Fruit fly (Drosophila melanogaster) whole organism, embryonic: ENCODE measurements around the gene dod.

Experiments
- Abd-B ChIP-seq: fragments of 200-800 bp; sonication (Bioruptor generic); optimal IDR thresholded peaks from 2 replicates; lab custom pipeline; 2018; ENCODE audit warnings: missing biosample characterization, mild to moderate bottlenecking, missing genetic modification characterization, moderate library complexity
- Aef1 ChIP-seq: fragments of 200-800 bp; sonication (Bioruptor generic); IDR thresholded peaks from 3 replicates; pipeline ENCODE4 v1.3.6; 2022; ENCODE audit warnings: missing biosample characterization, missing genetic modification characterization
- Atf3 ChIP-seq: fragments of 200-800 bp; sonication (Bioruptor generic); optimal IDR thresholded peaks from 3 replicates; lab custom pipeline; 2016; ENCODE audit warnings: missing biosample characterization, missing genetic modification characterization
- Atf6 ChIP-seq: fragments of 200-800 bp; sonication (Bioruptor generic); IDR thresholded peaks from 2 replicates; pipeline ENCODE4 v1.3.6; 2022; ENCODE audit warnings: missing biosample characterization, missing genetic modification characterization
- Awh ChIP-seq: fragments of 200-800 bp; sonication (Bioruptor generic); IDR thresholded peaks from 2 replicates; pipeline ENCODE4, ENCODE4 v1.3.6; 2022; ENCODE audit warnings: missing biosample characterization, missing genetic modification characterization
- B-H1 ChIP-seq: fragments of 200-800 bp; sonication (Bioruptor generic); IDR thresholded peaks from 3 replicates; pipeline ENCODE4 v1.3.6; 2022; ENCODE audit warnings: missing biosample characterization, missing genetic modification characterization
- B-H2 ChIP-seq: fragments of 200-800 bp; sonication (Bioruptor generic); optimal IDR thresholded peaks from 2 replicates; lab custom pipeline; 2018; ENCODE audit warnings: missing biosample characterization, mild to moderate bottlenecking, missing genetic modification characterization
- CG10654 ChIP-seq: fragments of 200-800 bp; sonication (Bioruptor generic); optimal IDR thresholded peaks from 2 replicates; lab custom pipeline; 2016; ENCODE audit warnings: missing biosample characterization, missing genetic modification characterization
- CG15696 ChIP-seq: fragments of 200-800 bp; sonication (Bioruptor generic); optimal IDR thresholded peaks from 2 replicates; lab custom pipeline; 2019; ENCODE audit warnings: missing biosample characterization, mild to moderate bottlenecking, missing genetic modification characterization, moderate library complexity
- CG30431 ChIP-seq: fragments of 200-800 bp; sonication (Bioruptor generic); optimal IDR thresholded peaks from 2 replicates; lab custom pipeline; 2017; ENCODE audit warnings: missing biosample characterization, missing genetic modification characterization
- CG31365 ChIP-seq: fragments of 200-800 bp; sonication (Bioruptor generic); optimal IDR thresholded peaks from 2 replicates; lab custom pipeline; 2018; ENCODE audit warnings: missing biosample characterization, mild to moderate bottlenecking, missing genetic modification characterization
- CG31441 ChIP-seq: fragments of 200-800 bp; sonication (Bioruptor generic); IDR thresholded peaks from 2 replicates; pipeline ENCODE4 v1.3.6; 2022; ENCODE audit warnings: missing biosample characterization, missing genetic modification characterization
- CG32767 ChIP-seq: fragments of 200-800 bp; sonication (Bioruptor generic); IDR thresholded peaks from 2 replicates; pipeline ENCODE4 v1.3.6; 2022; ENCODE audit warnings: missing biosample characterization, missing genetic modification characterization
- CG33213 ChIP-seq: fragments of 200-800 bp; sonication (Bioruptor generic); optimal IDR thresholded peaks from 3 replicates; lab custom pipeline; 2016; ENCODE audit warnings: missing biosample characterization, missing genetic modification characterization
- CG34224 ChIP-seq: fragments of 200-800 bp; sonication (Bioruptor generic); IDR thresholded peaks from 3 replicates; pipeline ENCODE4 v1.3.6; 2022; ENCODE audit warnings: missing biosample characterization, missing genetic modification characterization; ENCODE audit not compliant: partially characterized antibody
- CG3726 ChIP-seq: fragments of 200-800 bp; sonication (Bioruptor generic); IDR thresholded peaks from 3 replicates; pipeline ENCODE4, ENCODE4 v1.3.6; 2022; ENCODE audit warnings: missing biosample characterization, missing genetic modification characterization
- CG6765 ChIP-seq: fragments of 200-800 bp; sonication (Bioruptor generic); optimal IDR thresholded peaks from 3 replicates; lab custom pipeline; 2017; ENCODE audit warnings: missing biosample characterization, mild to moderate bottlenecking, missing genetic modification characterization
- CG6813 ChIP-seq: fragments of 200-800 bp; sonication (Bioruptor generic); optimal IDR thresholded peaks from 2 replicates; lab custom pipeline; 2017; ENCODE audit warnings: missing biosample characterization, missing genetic modification characterization, mild to moderate bottlenecking, moderate library complexity, missing genetic modification reagents
- CG8281 ChIP-seq: fragments of 200-800 bp; sonication (Bioruptor generic); optimal IDR thresholded peaks from 2 replicates; lab custom pipeline; 2018; ENCODE audit warnings: missing biosample characterization, mild to moderate bottlenecking, missing genetic modification characterization, moderate library complexity
- CG8944 ChIP-seq: fragments of 200-800 bp; sonication (Bioruptor generic); optimal IDR thresholded peaks from 3 replicates; lab custom pipeline; 2016; ENCODE audit warnings: missing biosample characterization, missing genetic modification characterization
- CG9817 ChIP-seq: fragments of 200-800 bp; sonication (Bioruptor generic); optimal IDR thresholded peaks from 2 replicates; lab custom pipeline; 2018; ENCODE audit warnings: missing biosample characterization, mild to moderate bottlenecking, missing genetic modification characterization, moderate library complexity
- D19A ChIP-seq: fragments of 200-800 bp; optimal IDR thresholded peaks from 3 replicates; lab custom pipeline; 2019; ENCODE audit warnings: missing biosample characterization, mild to moderate bottlenecking, missing genetic modification characterization, moderate library complexity
- Dfd ChIP-seq, 2 experiments: fragments of >200 bp; optimal IDR thresholded peaks; 2 replicates each; lab custom pipeline; 2017; ENCODE audit warnings: missing biosample characterization in 2 of 2, missing genetic modification characterization in 2 of 2
- Dp ChIP-seq: fragments of 200-800 bp; sonication (Bioruptor generic); optimal IDR thresholded peaks from 2 replicates; lab custom pipeline; 2018; ENCODE audit warnings: missing biosample characterization, mild to moderate bottlenecking, missing genetic modification characterization, moderate library complexity
- Fer2 ChIP-seq: fragments of 200-800 bp; sonication (Bioruptor generic); optimal IDR thresholded peaks from 2 replicates; lab custom pipeline; 2018; ENCODE audit warnings: missing biosample characterization, mild to moderate bottlenecking, missing genetic modification characterization, moderate library complexity
- HLH3B ChIP-seq: fragments of 200-800 bp; sonication (Bioruptor generic); IDR thresholded peaks from 2 replicates; pipeline ENCODE4 v1.3.6; 2022; ENCODE audit warnings: missing biosample characterization, missing genetic modification characterization
- HmgD ChIP-seq: fragments of 200-800 bp; sonication (Bioruptor generic); optimal IDR thresholded peaks from 3 replicates; lab custom pipeline; 2016; ENCODE audit warnings: missing biosample characterization, missing genetic modification characterization
- Hsf ChIP-seq: fragments of 200-800 bp; sonication (Bioruptor generic); optimal IDR thresholded peaks from 3 replicates; lab custom pipeline; 2016; ENCODE audit warnings: missing biosample characterization, missing genetic modification characterization
- Myb ChIP-seq: fragments of 200-800 bp; sonication (Bioruptor generic); optimal IDR thresholded peaks from 2 replicates; lab custom pipeline; 2016; ENCODE audit warnings: missing biosample characterization, missing genetic modification characterization
- Scr ChIP-seq: fragments of 200-800 bp; sonication (Bioruptor generic); IDR thresholded peaks from 2 replicates; pipeline ENCODE4 v1.3.6; 2022; ENCODE audit warnings: missing biosample characterization, missing genetic modification characterization; ENCODE audit not compliant: partially characterized antibody
- Side ChIP-seq: fragments of 200-800 bp; sonication (Bioruptor generic); optimal IDR thresholded peaks from 2 replicates; lab custom pipeline; 2016; ENCODE audit warnings: missing biosample characterization, missing genetic modification characterization
- Sry-δ ChIP-seq: fragments of 200-800 bp; sonication (Bioruptor generic); optimal IDR thresholded peaks from 2 replicates; lab custom pipeline; 2016; ENCODE audit warnings: missing biosample characterization, missing genetic modification characterization
- Vsx1 ChIP-seq: fragments of 200-800 bp; sonication (Bioruptor generic); optimal IDR thresholded peaks from 2 replicates; lab custom pipeline; 2017; ENCODE audit warnings: missing biosample characterization, mild to moderate bottlenecking, missing genetic modification characterization, missing genetic modification reagents
- Xrp1 ChIP-seq: fragments of 200-800 bp; sonication (Bioruptor generic); IDR thresholded peaks from 2 replicates; pipeline ENCODE4 v1.3.6; 2022; ENCODE audit warnings: missing biosample characterization, missing genetic modification characterization
- bbx ChIP-seq: fragments of 200-800 bp; sonication (Bioruptor generic); IDR thresholded peaks from 2 replicates; pipeline ENCODE4 v1.3.6; 2022; ENCODE audit warnings: missing biosample characterization, missing genetic modification characterization; ENCODE audit not compliant: partially characterized antibody
- cad ChIP-seq: fragments of >200 bp; optimal IDR thresholded peaks from 2 replicates; lab custom pipeline; 2017; ENCODE audit warnings: missing biosample characterization, missing genetic modification characterization
- crol ChIP-seq: fragments of 200-800 bp; sonication (Bioruptor generic); IDR thresholded peaks from 2 replicates; pipeline ENCODE4 v1.3.6; 2022; ENCODE audit warnings: missing biosample characterization, missing genetic modification characterization
- crp ChIP-seq, 2 experiments: fragments of 200-800 bp; sonication (Bioruptor generic); optimal IDR thresholded peaks; 2 replicates in 1 of 2; 3 replicates in 1 of 2; lab custom pipeline; 2017; ENCODE audit warnings: missing biosample characterization in 2 of 2, missing genetic modification characterization in 2 of 2, mild to moderate bottlenecking in 1 of 2, moderate library complexity in 1 of 2
- dpn ChIP-seq, 2 experiments: fragments of 200-800 bp; sonication (Bioruptor generic); optimal IDR thresholded peaks; 3 replicates each; lab custom pipeline; 2016; ENCODE audit warnings: missing biosample characterization in 2 of 2, missing genetic modification characterization in 2 of 2
- fd96Cb ChIP-seq: fragments of 200-800 bp; sonication (Bioruptor generic); optimal IDR thresholded peaks from 2 replicates; lab custom pipeline; 2018; ENCODE audit warnings: missing biosample characterization, mild to moderate bottlenecking, missing genetic modification characterization, moderate library complexity
- gsb ChIP-seq: fragments of 200-800 bp; sonication (Bioruptor generic); IDR thresholded peaks from 2 replicates; pipeline ENCODE4 v1.3.6; 2022; ENCODE audit warnings: missing biosample characterization, missing genetic modification characterization
- kay ChIP-seq: fragments of 200-800 bp; sonication (Bioruptor generic); optimal IDR thresholded peaks from 2 replicates; lab custom pipeline; 2016; ENCODE audit warnings: missing biosample characterization, missing genetic modification characterization
- nmo ChIP-seq: fragments of 200-800 bp; sonication (Bioruptor generic); optimal IDR thresholded peaks from 2 replicates; lab custom pipeline; 2018; ENCODE audit warnings: missing biosample characterization, mild to moderate bottlenecking, missing genetic modification characterization, moderate library complexity
- otp ChIP-seq: fragments of 200-800 bp; sonication (Bioruptor generic); IDR thresholded peaks from 3 replicates; pipeline ENCODE4, ENCODE4 v1.3.6; 2022; ENCODE audit warnings: missing biosample characterization, missing genetic modification characterization
- pho ChIP-seq: fragments of 200-800 bp; sonication (Bioruptor generic); optimal IDR thresholded peaks from 2 replicates; lab custom pipeline; 2016; ENCODE audit warnings: missing biosample characterization, missing genetic modification characterization
- pros ChIP-seq: fragments of 200-800 bp; sonication (Bioruptor generic); optimal IDR thresholded peaks from 3 replicates; lab custom pipeline; 2019; ENCODE audit warnings: missing biosample characterization, mild to moderate bottlenecking, missing genetic modification characterization, moderate library complexity
- toy ChIP-seq: fragments of 200-800 bp; sonication (Bioruptor generic); IDR thresholded peaks from 2 replicates; pipeline ENCODE4 v1.3.6; 2022; ENCODE audit warnings: missing biosample characterization, missing genetic modification characterization
- unc-4 ChIP-seq: fragments of 200-800 bp; sonication (Bioruptor generic); IDR thresholded peaks from 2 replicates; pipeline ENCODE4 v1.3.6; 2022; ENCODE audit warnings: missing biosample characterization, missing genetic modification characterization; ENCODE audit not compliant: partially characterized antibody
- unpg ChIP-seq: fragments of 200-800 bp; sonication (Bioruptor generic); optimal IDR thresholded peaks from 3 replicates; lab custom pipeline; 2018; ENCODE audit warnings: missing biosample characterization, mild to moderate bottlenecking, missing genetic modification characterization, moderate library complexity

The dod gene

dm6 chrX:21366311-21366990 lies 21.3 kb downstream of the dod start (continued):
- TF ChIP-seq Myb (GFP tag; lab: Kevin White, UChicago) (no peak), CG15696 (tag; lab: Kevin White, UChicago) (peak; percentile 83), CG10654 (GFP tag; lab: Kevin White, UChicago) (peak; percentile 78), Side (GFP tag; lab: Kevin White, UChicago) (no peak), crp (GFP tag; optimal IDR thresholded peaks at IDR 0.05; lab: Kevin White, UChicago) (peak in 1 of 2 experiments; percentile 57), crol (GFP tag; lab: Robert Waterston, UW) (peak; percentile 84), toy (GFP tag; lab: Robert Waterston, UW) (no peak), Sry-δ (GFP tag; lab: Kevin White, UChicago) (no peak), CG3726 (peak; percentile 53; the same call in 1 of the 3 replicates), Awh (peak; percentile 83), Hsf (GFP tag; lab: Kevin White, UChicago) (peak; percentile 50), CG32767 (peak; percentile 86), otp (peak; percentile 57; the same call in 2 of the 3 replicates), CG33213 (GFP tag; lab: Kevin White, UChicago) (peak; percentile 31), CG34224 (GFP tag; lab: Robert Waterston, UW) (no peak), CG8944 (GFP tag; lab: Kevin White, UChicago) (peak; percentile 43), kay (GFP tag; lab: Kevin White, UChicago) (peak; percentile 80), Abd-B (GFP tag; lab: Kevin White, UChicago) (peak; percentile 90), HLH3B (GFP tag; lab: Robert Waterston, UW) (peak; percentile 87), pros (peak; percentile 60), CG30431 (GFP tag; lab: Kevin White, UChicago) (peak; percentile 81), Dfd (GFP tag; optimal IDR thresholded peaks at IDR 0.05; lab: Kevin White, UChicago) (no peak), HmgD (GFP tag; lab: Kevin White, UChicago) (no peak), Atf3 (GFP tag; lab: Kevin White, UChicago) (peak; percentile 3), bbx (GFP tag; lab: Robert Waterston, UW) (peak; percentile 23; the same call in 1 of the 2 replicates), D19A (tag; lab: Kevin White, UChicago) (peak; percentile 88), pho (peak; percentile 31), Aef1 (GFP tag; lab: Robert Waterston, UW) (peak; percentile 89), cad (GFP tag; lab: Kevin White, UChicago) (no peak), nmo (peak; percentile 95), unc-4 (GFP tag; lab: Robert Waterston, UW) (0 out of 2 replicates have a peak, but pooled peaks have one; percentile 27), CG31365 (tag; lab: Kevin White, UChicago) (peak; percentile 37), Xrp1 (GFP tag; lab: Robert Waterston, UW) (peak; percentile 85), B-H1 (peak; percentile 83), Atf6 (GFP tag; lab: Robert Waterston, UW) (peak; percentile 89), unpg (GFP tag; lab: Kevin White, UChicago) (peak; percentile 91), gsb (GFP tag; lab: Robert Waterston, UW) (peak; percentile 84), CG6813 (GFP tag; lab: Kevin White, UChicago) (peak; percentile 90), fd96Cb (peak; percentile 94), Fer2 (tag; lab: Kevin White, UChicago) (peak; percentile 91), CG31441 (GFP tag; lab: Robert Waterston, UW) (peak; percentile 92), Scr (GFP tag; lab: Robert Waterston, UW) (no peak), CG9817 (tag; lab: Kevin White, UChicago) (peak; percentile 89), CG8281 (tag; lab: Kevin White, UChicago) (peak; percentile 77), Dp (GFP tag; lab: Kevin White, UChicago) (peak; percentile 10), dpn (GFP tag; optimal IDR thresholded peaks at IDR 0.05; lab: Kevin White, UChicago) (peak; percentile 45 to 90), CG6765 (GFP tag; lab: Kevin White, UChicago) (peak; percentile 88), Vsx1 (GFP tag; lab: Kevin White, UChicago) (peak; percentile 84), B-H2 (GFP tag; lab: Kevin White, UChicago) (peak; percentile 93)
